Worm (Caenorhabditis elegans) whole organism, midembryonic: ENCODE results near the gene srt-29.

Experiments used
- T22C8.4 ChIP-seq: fragments of 200-800 bp; sonication (Bioruptor generic); IDR thresholded peaks from 2 replicates; pipeline ENCODE4 v1.3.6; 2022; ENCODE audit warnings: missing genetic modification characterization, missing compliant biosample characterization
- cog-1 ChIP-seq: sonication (generic microtip); optimal IDR thresholded peaks from 2 replicates; lab custom pipeline; 2016; ENCODE audit warnings: missing genetic modification characterization, missing compliant biosample characterization
- flt-1 ChIP-seq: fragments of 200-800 bp; sonication (Bioruptor generic); IDR thresholded peaks from 2 replicates; pipeline ENCODE4 v1.3.6; 2022; ENCODE audit warnings: missing genetic modification characterization, missing compliant biosample characterization
- klf-2 ChIP-seq: fragments of 200-800 bp; sonication (Bioruptor generic); conservative IDR thresholded peaks from 2 replicates; pipeline ENCODE4 v1.3.6; 2022; ENCODE audit warnings: missing genetic modification reagents, missing genetic modification characterization, missing compliant biosample characterization
- med-1 ChIP-seq: sonication (generic microtip); optimal IDR thresholded peaks from 2 replicates; lab custom pipeline; 2017; ENCODE audit warnings: missing genetic modification characterization, mild to moderate bottlenecking, missing compliant biosample characterization, antibody characterized with exemption, missing genetic modification reagents; ENCODE audit not compliant: insufficient read depth
- ref-1 ChIP-seq: fragments of 200-800 bp; sonication (Bioruptor generic); conservative IDR thresholded peaks from 2 replicates; pipeline ENCODE4 v1.3.6; 2022; ENCODE audit warnings: missing genetic modification reagents, missing genetic modification characterization, missing compliant biosample characterization
- tab-1 ChIP-seq: fragments of 200-800 bp; sonication (Bioruptor generic); IDR thresholded peaks from 2 replicates; pipeline ENCODE4 v1.3.6; 2022; ENCODE audit warnings: missing genetic modification characterization, missing compliant biosample characterization
- ztf-23 ChIP-seq: fragments of 200-800 bp; sonication (Bioruptor generic); IDR thresholded peaks from 2 replicates; pipeline ENCODE4 v1.3.6; 2022; ENCODE audit warnings: missing genetic modification reagents, missing genetic modification characterization, missing compliant biosample characterization
- ztf-29 ChIP-seq: fragments of 200-800 bp; sonication (Bioruptor generic); IDR thresholded peaks from 2 replicates; pipeline ENCODE4 v1.3.6; 2022; ENCODE audit warnings: missing genetic modification reagents, missing genetic modification characterization, missing compliant biosample characterization

Gene srt-29

ce11 chrV:2727101-2727500 is 8.2 kb upstream of the srt-29 start, which contains the start of gene str-13:
Gene str-13, minus strand, starts transcription at chrV:2727201.
- TF ChIP-seq ztf-23 (GFP tag; lab: Robert Waterston, UW) (no peak), T22C8.4 (GFP tag; lab: Robert Waterston, UW) (no peak), tab-1 (GFP tag; lab: Robert Waterston, UW) (no peak), klf-2 (GFP tag; lab: Robert Waterston, UW) (no peak), cog-1 (tag; lab: Kevin White, UChicago) (no peak), ztf-29 (GFP tag; lab: Robert Waterston, UW) (no peak), ref-1 (GFP tag; lab: Robert Waterston, UW) (no peak)

DNA sequence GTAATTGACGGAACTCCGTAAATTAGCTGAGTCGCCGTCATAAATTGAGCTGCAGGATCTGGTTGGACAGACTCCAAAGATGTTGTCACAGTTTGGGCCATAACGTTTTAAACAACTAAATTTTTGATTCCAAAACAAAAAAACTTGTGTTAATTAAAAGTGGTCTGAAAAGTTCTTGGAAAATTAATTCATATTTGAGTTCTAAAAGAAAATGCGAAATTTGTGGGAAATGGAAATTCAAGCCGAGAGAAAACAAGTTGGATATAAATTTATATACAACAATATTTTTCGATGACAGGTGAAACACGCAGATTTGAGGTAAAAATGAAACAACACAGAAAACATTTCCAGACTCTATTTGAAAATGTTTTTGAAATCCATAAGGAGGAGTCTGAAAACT is 6.3 kb upstream of the srt-29 start, which contains the start of gene srg-59:
TSS of gene srg-59 (minus strand) at position 101 of the 400 bp plus-strand sequence.
- no peak for TF ChIP-seq flt-1 (GFP tag; lab: Robert Waterston, UW)
- no peak for TF ChIP-seq T22C8.4 (GFP tag; lab: Robert Waterston, UW)
- no peak for TF ChIP-seq klf-2 (GFP tag; lab: Robert Waterston, UW)
- TF ChIP-seq cog-1 (tag; lab: Kevin White, UChicago): no peak
- TF ChIP-seq med-1 (GFP tag; lab: Kevin White, UChicago): no peak
- no peak for TF ChIP-seq ztf-29 (GFP tag; lab: Robert Waterston, UW)
- no peak for TF ChIP-seq ztf-23 (GFP tag; lab: Robert Waterston, UW)
- no peak for TF ChIP-seq tab-1 (GFP tag; lab: Robert Waterston, UW)
- TF ChIP-seq ref-1 (GFP tag; lab: Robert Waterston, UW): no peak

ce11 chrV:2722555-2722954 is 3.6 kb upstream of the srt-29 start, which contains the start of gene srg-60:
Gene srg-60, minus strand, starts transcription at chrV:2722655.
- no peak for TF ChIP-seq cog-1 (tag; lab: Kevin White, UChicago)
- no peak for TF ChIP-seq flt-1 (GFP tag; lab: Robert Waterston, UW)
- TF ChIP-seq ztf-29 (GFP tag; lab: Robert Waterston, UW): no peak
- no peak for TF ChIP-seq ref-1 (GFP tag; lab: Robert Waterston, UW)
- TF ChIP-seq klf-2 (GFP tag; lab: Robert Waterston, UW): no peak
- no peak for TF ChIP-seq tab-1 (GFP tag; lab: Robert Waterston, UW)
- TF ChIP-seq T22C8.4 (GFP tag; lab: Robert Waterston, UW): no peak
- TF ChIP-seq med-1 (GFP tag; lab: Kevin White, UChicago): no peak
- TF ChIP-seq ztf-23 (GFP tag; lab: Robert Waterston, UW): no peak

ce11 chrV:2720763-2721162 is 1.8 kb upstream of the srt-29 start, which contains the start of gene srt-27:
Gene srt-27, minus strand, starts transcription at chrV:2720863.
- TF ChIP-seq ztf-23 (GFP tag; lab: Robert Waterston, UW) (no peak), med-1 (GFP tag; lab: Kevin White, UChicago) (no peak), ref-1 (GFP tag; lab: Robert Waterston, UW) (no peak), flt-1 (GFP tag; lab: Robert Waterston, UW) (no peak), cog-1 (tag; lab: Kevin White, UChicago) (no peak), ztf-29 (GFP tag; lab: Robert Waterston, UW) (no peak), klf-2 (GFP tag; lab: Robert Waterston, UW) (no peak), tab-1 (GFP tag; lab: Robert Waterston, UW) (no peak), T22C8.4 (GFP tag; lab: Robert Waterston, UW) (no peak)

- TF ChIP-seq ztf-23 (GFP tag; lab: Robert Waterston, UW) (no peak), flt-1 (GFP tag; lab: Robert Waterston, UW) (no peak), cog-1 (tag; lab: Kevin White, UChicago) (no peak)
Observed at ce11 chrV:2716933-2717332, 2.0 kb downstream of the srt-29 start.

- no peak for TF ChIP-seq med-1 (GFP tag; lab: Kevin White, UChicago)
- TF ChIP-seq cog-1 (tag; lab: Kevin White, UChicago): no peak
- no peak for TF ChIP-seq ztf-23 (GFP tag; lab: Robert Waterston, UW)
- TF ChIP-seq T22C8.4 (GFP tag; lab: Robert Waterston, UW): no peak
- TF ChIP-seq flt-1 (GFP tag; lab: Robert Waterston, UW): no peak
- TF ChIP-seq klf-2 (GFP tag; lab: Robert Waterston, UW): no peak
- TF ChIP-seq ref-1 (GFP tag; lab: Robert Waterston, UW): no peak
- no peak for TF ChIP-seq tab-1 (GFP tag; lab: Robert Waterston, UW)
- TF ChIP-seq ztf-29 (GFP tag; lab: Robert Waterston, UW): no peak
Observed at ce11 chrV:2713532-2713931, 5.4 kb downstream of the srt-29 start, which contains the start of gene srt-28. Gene srt-28, minus strand, starts transcription at chrV:2713632.

DNA sequence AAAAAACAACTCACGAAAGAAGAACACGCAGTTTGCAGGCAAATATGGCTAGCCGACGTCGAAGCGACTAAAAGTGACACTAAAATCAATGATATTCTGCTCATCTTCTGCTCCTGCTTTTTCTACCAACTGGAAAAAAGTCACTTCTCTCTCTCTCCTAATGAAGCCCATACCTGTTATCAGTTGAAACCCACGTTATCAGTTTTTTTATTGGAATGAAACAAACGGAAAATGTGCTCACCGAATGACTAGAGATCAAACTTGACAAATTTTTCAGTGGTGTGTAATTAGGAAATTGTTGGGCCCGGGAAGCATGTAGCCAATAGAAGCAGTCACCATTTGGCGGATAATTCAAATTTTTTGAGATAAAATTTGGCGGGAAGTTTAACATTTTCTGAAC is 7.5 kb downstream of the srt-29 start, which contains the start of gene C24B9.3:
TSS of gene C24B9.3 (minus strand) at position 171 of the 400 bp plus-strand sequence.
- TF ChIP-seq ztf-29 (GFP tag; lab: Robert Waterston, UW) (no peak), tab-1 (GFP tag; lab: Robert Waterston, UW) (no peak), med-1 (GFP tag; lab: Kevin White, UChicago) (no peak), T22C8.4 (GFP tag; lab: Robert Waterston, UW) (no peak), cog-1 (tag; lab: Kevin White, UChicago) (no peak), ztf-23 (GFP tag; lab: Robert Waterston, UW) (no peak), ref-1 (GFP tag; lab: Robert Waterston, UW) (no peak), flt-1 (GFP tag; lab: Robert Waterston, UW) (no peak), klf-2 (GFP tag; lab: Robert Waterston, UW) (no peak)

DNA sequence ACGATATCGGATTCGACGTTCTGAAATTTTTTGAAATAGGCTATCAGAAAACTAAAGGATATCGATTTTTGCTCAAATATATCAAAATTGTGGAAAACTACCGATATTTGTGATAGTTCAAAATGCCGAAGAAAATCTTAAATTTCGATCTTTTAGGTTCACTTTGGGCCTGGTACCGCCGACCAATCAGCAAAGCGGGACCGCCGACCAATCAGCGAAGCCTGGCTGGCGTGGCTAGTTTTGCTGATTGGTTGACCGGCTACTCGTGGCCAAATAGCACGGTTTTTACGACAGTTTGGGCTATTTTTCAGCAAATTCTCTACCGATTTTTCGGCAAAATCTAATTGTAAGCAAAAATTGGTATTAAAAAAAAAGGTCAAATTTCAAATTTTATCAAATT is 8.7 kb downstream of the srt-29 start:
- TF ChIP-seq tab-1 (GFP tag; lab: Robert Waterston, UW): no peak
- TF ChIP-seq klf-2 (GFP tag; lab: Robert Waterston, UW): no peak
- TF ChIP-seq ztf-29 (GFP tag; lab: Robert Waterston, UW): no peak

DNA sequence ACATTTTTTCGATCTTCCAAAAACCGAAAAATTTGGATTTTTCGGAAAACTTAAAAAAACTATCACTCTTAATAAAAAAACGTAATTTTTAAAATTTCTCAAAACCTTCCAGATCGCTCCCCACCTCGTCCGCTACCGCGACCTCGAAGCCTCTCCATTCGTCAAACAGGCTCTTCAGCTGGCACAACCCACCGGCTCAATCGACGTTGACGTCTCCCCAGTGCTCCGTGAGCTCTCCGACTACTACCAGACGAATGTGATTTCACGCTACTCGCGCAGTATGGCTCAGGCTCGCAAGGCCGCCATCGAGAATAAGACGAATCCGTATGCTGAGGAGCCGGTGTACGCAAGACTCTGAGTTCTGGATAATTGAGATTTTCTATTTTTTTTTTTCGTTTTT is 12.6 kb downstream of the srt-29 start:
- TF ChIP-seq klf-2 (GFP tag; lab: Robert Waterston, UW) (no peak), ref-1 (GFP tag; lab: Robert Waterston, UW) (no peak), ztf-29 (GFP tag; lab: Robert Waterston, UW) (no peak), tab-1 (GFP tag; lab: Robert Waterston, UW) (no peak), ztf-23 (GFP tag; lab: Robert Waterston, UW) (no peak), cog-1 (tag; lab: Kevin White, UChicago) (no peak), flt-1 (GFP tag; lab: Robert Waterston, UW) (no peak)
